Worm (Caenorhabditis elegans): Measurements from ENCODE around the gene famh-136.

famh-136 gene

ce11 chrIII:8917879-8918381, 30.4 kb downstream of the famh-136 start, which contains the start of gene cdc-25.3:
cdc-25.3 (minus strand) TSS chrIII:8917929.
- peak; percentile 85 for TF ChIP-seq madf-6 (GFP tag; IDR thresholded peaks at IDR 0.05)
- 0 out of 2 replicates have a peak, but pooled peaks have one; percentile 13 for TF ChIP-seq ztf-25 (GFP tag; IDR thresholded peaks at IDR 0.05)
- peak; percentile 87 for TF ChIP-seq aptf-3 (GFP tag; IDR thresholded peaks at IDR 0.05)
- TF ChIP-seq aptf-2 (GFP tag; conservative IDR thresholded peaks at IDR 0.05), result peak; percentile 99
- TF ChIP-seq snpc-4 (GFP tag; optimal IDR thresholded peaks at IDR 0.05), result no peak
- no peak for TF ChIP-seq snpc-4 (tag; optimal IDR thresholded peaks at IDR 0.05)
- TF ChIP-seq F33H1.4 (GFP tag; IDR thresholded peaks at IDR 0.05), result peak; percentile 26; the same call in 1 of the 2 replicates
- TF ChIP-seq xnd-1 (tag; optimal IDR thresholded peaks at IDR 0.05), result peak; percentile 27
- TF ChIP-seq bed-2 (GFP tag; IDR thresholded peaks at IDR 0.05), result no peak
- TF ChIP-seq efl-1 (GFP tag; optimal IDR thresholded peaks at IDR 0.05), result peak; percentile 70
- peak; percentile 26; the same call in 1 of the 2 replicates for TF ChIP-seq hmg-1.2 (GFP tag; IDR thresholded peaks at IDR 0.05)
- peak; percentile 17 for TF ChIP-seq dpl-1 (GFP tag; optimal IDR thresholded peaks at IDR 0.05)
- peak; percentile 27; the same call in 1 of the 2 replicates for TF ChIP-seq madf-8 (GFP tag; conservative IDR thresholded peaks at IDR 0.05)
- no peak for TF ChIP-seq lsl-1 (GFP tag; optimal IDR thresholded peaks at IDR 0.05)

- TF ChIP-seq ets-4 (GFP tag; optimal IDR thresholded peaks at IDR 0.05) (no peak), lin-40 (tag; optimal IDR thresholded peaks at IDR 0.05) (no peak), Y95B8A.8 (GFP tag; IDR thresholded peaks at IDR 0.05) (no peak), lin-54 (GFP tag; optimal IDR thresholded peaks at IDR 0.05) (no peak), unc-62 (GFP tag; optimal IDR thresholded peaks at IDR 0.05) (no peak), nhr-90 (tag; optimal IDR thresholded peaks at IDR 0.05) (no peak)
These were observed 32.2 kb downstream of the famh-136 start, which contains the start of gene ZK637.15 for ce11 chrIII:8919784-8920183. ZK637.15 (plus strand) TSS chrIII:8920084.

- TF ChIP-seq tbp1 (GFP tag; optimal IDR thresholded peaks at IDR 0.05) (no peak), ama-1 (optimal IDR thresholded peaks at IDR 0.05) (peak; percentile 63), ama-1 (GFP tag; optimal IDR thresholded peaks at IDR 0.05) (no peak), snpc-1.1 (tag; optimal IDR thresholded peaks at IDR 0.05; ENCODE audit: insufficient read depth) (no peak), pbrm-1 (GFP tag; IDR thresholded peaks at IDR 0.05) (no peak), snpc-3.4 (tag; optimal IDR thresholded peaks at IDR 0.05) (no peak)
These were observed 34.5 kb downstream of the famh-136 start for ce11 chrIII:8922061-8922460.

DNA sequence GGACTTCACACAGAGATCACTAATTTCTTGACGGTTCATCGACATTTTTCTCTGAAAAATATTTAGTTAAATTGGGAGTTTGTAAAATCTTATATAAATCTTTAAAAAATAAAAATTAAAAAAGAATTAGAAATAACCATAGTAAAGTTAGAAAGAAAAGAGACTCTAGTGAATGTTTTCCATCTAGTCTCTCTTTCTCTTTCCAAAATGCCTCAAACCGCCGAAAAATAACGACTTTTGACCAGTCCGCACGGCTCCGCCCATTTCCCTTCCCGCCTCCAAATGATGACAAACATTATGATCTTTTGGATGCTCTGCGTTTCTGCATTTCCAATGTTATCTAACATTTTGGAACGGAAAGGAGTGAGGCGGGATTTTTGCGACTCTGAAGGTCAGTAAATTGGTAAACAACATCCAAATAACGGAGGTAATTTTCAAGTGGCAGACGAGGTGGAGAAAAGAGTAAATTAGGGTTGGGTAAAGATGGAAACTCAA, 35.7 kb downstream of the famh-136 start, which contains the start of gene glb-1:
Gene glb-1 (minus strand): TSS at position 51 of the 495 bp plus-strand sequence.
- TF ChIP-seq efl-1 (GFP tag; optimal IDR thresholded peaks at IDR 0.05) (peak; percentile 73), hlh-12 (tag; optimal IDR thresholded peaks at IDR 0.05) (no peak), hmg-1.2 (GFP tag; IDR thresholded peaks at IDR 0.05) (peak; percentile 65)

DNA sequence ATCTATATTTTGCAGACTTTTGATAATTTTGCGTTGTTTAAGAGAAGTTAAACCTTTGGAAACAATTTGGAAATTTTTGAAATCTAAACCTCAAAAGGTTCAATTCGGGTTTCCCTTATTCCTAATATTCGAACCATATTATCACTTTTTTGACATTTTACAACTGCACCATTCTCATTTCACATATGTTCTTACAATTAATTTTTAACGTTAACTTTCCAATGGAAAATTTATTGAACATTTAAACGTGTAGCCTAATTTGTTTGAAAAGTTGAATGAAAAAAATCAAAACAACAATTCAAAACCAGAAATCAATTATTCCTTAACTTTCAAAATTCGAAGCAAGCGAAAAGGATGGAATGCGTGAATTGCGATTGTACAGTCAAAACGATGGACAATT, 36.4 kb downstream of the famh-136 start, which contains the start of gene ZK637.12:
Gene ZK637.12 (plus strand): TSS at position 301 of the 400 bp plus-strand sequence.
- TF ChIP-seq ceh-79 (tag; optimal IDR thresholded peaks at IDR 0.05) (no peak), K12H6.12 (tag; optimal IDR thresholded peaks at IDR 0.05) (no peak), efl-1 (GFP tag; optimal IDR thresholded peaks at IDR 0.05) (no peak), lsy-27 (tag; optimal IDR thresholded peaks at IDR 0.05; ENCODE audit: borderline replicate concordance, insufficient read depth) (no peak), Y56A3A.18 (GFP tag; IDR thresholded peaks at IDR 0.05) (no peak), somi-1 (GFP tag; optimal IDR thresholded peaks at IDR 0.05) (no peak), sdz-38 (tag; optimal IDR thresholded peaks at IDR 0.05) (no peak), C06A6.2 (GFP tag; conservative IDR thresholded peaks at IDR 0.05) (no peak), F49E8.2 (tag; optimal IDR thresholded peaks at IDR 0.05; ENCODE audit: insufficient read depth) (no peak), die-1 (tag; optimal IDR thresholded peaks at IDR 0.05) (no peak), madf-10 (tag; optimal IDR thresholded peaks at IDR 0.05) (no peak), tbx-9 (tag; optimal IDR thresholded peaks at IDR 0.05; ENCODE audit: borderline replicate concordance) (no peak), nhr-179 (tag; optimal IDR thresholded peaks at IDR 0.05) (no peak), mxl-1 (tag; optimal IDR thresholded peaks at IDR 0.05) (no peak), Y53G8AR.9 (GFP tag; conservative IDR thresholded peaks at IDR 0.05) (no peak)

Data from whole organism, young adult.